Worm (Caenorhabditis elegans) whole organism, early embryonic: ENCODE results near the gene T20B3.1.

ENCODE experiments used
- ama-1 ChIP-seq: fragments of 150-350 bp; optimal IDR thresholded peaks from 2 replicates; lab custom pipeline; 2014
- ets-7 ChIP-seq: sonication (generic microtip); optimal IDR thresholded peaks from 2 replicates; lab custom pipeline; 2016; ENCODE audit warnings: missing genotype, missing genetic modification characterization, missing compliant biosample characterization
- flt-1 ChIP-seq: fragments of 200-800 bp; sonication (Bioruptor generic); IDR thresholded peaks from 2 replicates; pipeline ENCODE4 v1.3.6; 2022; ENCODE audit warnings: missing genetic modification characterization, missing compliant biosample characterization
- pes-1 ChIP-seq: fragments of 200-800 bp; sonication (Bioruptor generic); IDR thresholded peaks from 2 replicates; pipeline ENCODE4 v1.3.6; 2022; ENCODE audit warnings: missing genetic modification reagents, missing genetic modification characterization, missing compliant biosample characterization

DNA sequence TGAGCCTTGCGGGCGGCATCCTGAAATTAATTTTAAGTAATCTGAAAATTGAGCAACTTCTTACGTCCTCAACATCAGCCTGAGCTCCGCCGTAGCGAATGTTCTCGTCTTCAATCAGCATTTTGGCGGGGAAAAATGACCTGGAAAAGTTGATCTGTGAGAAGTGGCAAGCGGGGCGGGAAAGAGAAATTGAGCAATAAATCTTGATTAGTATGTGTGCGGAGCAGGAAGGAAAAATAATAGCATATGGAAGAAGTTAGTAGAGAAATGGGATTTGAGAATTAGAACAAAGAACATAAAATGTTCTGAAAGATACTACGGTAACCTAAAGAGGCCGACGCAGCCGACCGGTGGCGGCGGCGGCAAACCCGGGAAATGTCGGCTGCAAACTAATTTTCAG lies 19.6 kb downstream of the T20B3.1 start, which contains the start of gene tni-3:
- no peak for TF ChIP-seq flt-1 (GFP tag; lab: Robert Waterston, UW)
- TF ChIP-seq ama-1 (lab: Kevin White, UChicago) = no peak
- no peak for TF ChIP-seq ets-7 (tag; lab: Kevin White, UChicago)
- TF ChIP-seq pes-1 (GFP tag; lab: Robert Waterston, UW) = no peak
